Fruit fly (Drosophila melanogaster) whole organism, pupa: ENCODE data around the gene bma.

ENCODE experiments used
- CG15710 ChIP-seq: fragments of 200-800 bp; sonication (Bioruptor generic); optimal IDR thresholded peaks from 2 replicates; lab custom pipeline; 2018; ENCODE audit warnings: missing biosample characterization, mild to moderate bottlenecking, missing genetic modification characterization, moderate library complexity
- CG34367 ChIP-seq: fragments of 200-800 bp; sonication (Bioruptor generic); optimal IDR thresholded peaks from 2 replicates; lab custom pipeline; 2018; ENCODE audit warnings: missing biosample characterization, mild to moderate bottlenecking, missing genetic modification characterization
- CG9948 ChIP-seq: fragments of 200-800 bp; sonication (Bioruptor generic); optimal IDR thresholded peaks from 2 replicates; lab custom pipeline; 2018; ENCODE audit warnings: missing biosample characterization, mild to moderate bottlenecking, missing genetic modification characterization, moderate library complexity

- TF ChIP-seq CG9948 (tag; lab: Kevin White, UChicago) (no peak), CG15710 (tag; lab: Kevin White, UChicago) (no peak), CG34367 (tag; lab: Kevin White, UChicago) (no peak)
Observed at dm6 chr3L:9968267-9968721, 60.4 kb downstream of the bma start, which contains the start of the genes CG6685 and Dronc.
